Worm (Caenorhabditis elegans) whole organism, L4 larva: Measurements from ENCODE around the gene B0198.3.
A peak's percentile ranks its signal among the peaks of the same experiment; 100 is the strongest.

Source experiments
- F10B5.3 ChIP-seq: sonication (generic microtip); optimal IDR thresholded peaks from 2 replicates; lab custom pipeline; 2016; ENCODE audit warnings: mild to moderate bottlenecking, missing genetic modification characterization, missing compliant biosample characterization
- F49E8.2 ChIP-seq: sonication (generic microtip); optimal IDR thresholded peaks from 2 replicates; lab custom pipeline; 2016; ENCODE audit warnings: missing compliant biosample characterization, mild to moderate bottlenecking, missing genetic modification characterization, borderline replicate concordance
- T26A8.4 ChIP-seq: fragments of 200-800 bp; sonication (Bioruptor generic); IDR thresholded peaks from 2 replicates; pipeline ENCODE4 v1.3.6; 2022; ENCODE audit warnings: missing genetic modification characterization, missing compliant biosample characterization
- Y5F2A.4 ChIP-seq: fragments of 200-800 bp; sonication (Bioruptor generic); optimal IDR thresholded peaks from 2 replicates; lab custom pipeline; 2018; ENCODE audit warnings: mild to moderate bottlenecking, missing genetic modification characterization, missing compliant biosample characterization
- aha-1 ChIP-seq: fragments of 150-350 bp; peaks from one replicate; lab custom pipeline; 2014; ENCODE audit warnings: missing biosample characterization, missing genetic modification characterization
- ama-1 ChIP-seq: fragments of 150-350 bp; optimal IDR thresholded peaks from 2 replicates; lab custom pipeline; 2014; ENCODE audit warnings: inconsistent platforms, mixed read lengths
- ceh-20 ChIP-seq: fragments of 200-800 bp; sonication (Bioruptor generic); IDR thresholded peaks from 2 replicates; pipeline ENCODE4 v1.3.6; 2022; ENCODE audit warnings: missing genetic modification reagents, missing genetic modification characterization, missing compliant biosample characterization
- ceh-32 ChIP-seq: sonication (generic microtip); optimal IDR thresholded peaks from 2 replicates; lab custom pipeline; 2016; ENCODE audit warnings: mild to moderate bottlenecking, missing genetic modification characterization, missing compliant biosample characterization; ENCODE audit not compliant: poor library complexity
- ceh-44 ChIP-seq: fragments of 200-800 bp; sonication (Bioruptor generic); IDR thresholded peaks from 2 replicates; pipeline ENCODE4 v1.3.6; 2022; ENCODE audit warnings: missing genetic modification reagents, missing genetic modification characterization, missing compliant biosample characterization
- ceh-62 ChIP-seq: sonication (generic microtip); optimal IDR thresholded peaks from 2 replicates; lab custom pipeline; 2017; ENCODE audit warnings: missing biosample characterization, missing genetic modification characterization
- ceh-82 ChIP-seq: sonication (generic microtip); optimal IDR thresholded peaks from 2 replicates; lab custom pipeline; 2017; ENCODE audit warnings: missing biosample characterization, missing genetic modification characterization
- ces-1 ChIP-seq: fragments of 150-350 bp; sonication (generic microtip); optimal IDR thresholded peaks from 4 replicates; lab custom pipeline; 2014; ENCODE audit warnings: missing biosample characterization, missing genetic modification reagents, missing genetic modification characterization
- cey-2 ChIP-seq: sonication (generic microtip); optimal IDR thresholded peaks from 3 replicates; lab custom pipeline; 2017; ENCODE audit warnings: missing genetic modification characterization, mild to moderate bottlenecking, missing compliant biosample characterization, antibody characterized with exemption, borderline replicate concordance; ENCODE audit not compliant: insufficient read depth
- daf-16 ChIP-seq, 3 experiments: sonication (generic microtip); optimal IDR thresholded peaks; 2 replicates each; lab custom pipeline; 2016 to 2017; ENCODE audit warnings: missing genetic modification characterization in 3 of 3, missing genetic modification reagents in 3 of 3, mild to moderate bottlenecking in 2 of 3, missing compliant biosample characterization in 2 of 3, missing biosample characterization in 1 of 3, moderate library complexity in 1 of 3
- dmd-6 ChIP-seq: fragments of 200-800 bp; sonication (Bioruptor generic); IDR thresholded peaks from 2 replicates; pipeline ENCODE4 v1.3.6; 2022; ENCODE audit warnings: missing genetic modification reagents, missing genetic modification characterization, missing compliant biosample characterization
- fkh-10 ChIP-seq: fragments of 150-350 bp; optimal IDR thresholded peaks from 2 replicates; lab custom pipeline; 2014; ENCODE audit warnings: missing biosample characterization, missing genetic modification reagents, missing genetic modification characterization
- hlh-11 ChIP-seq: fragments of 200-800 bp; sonication (Bioruptor generic); optimal IDR thresholded peaks from 2 replicates; lab custom pipeline; 2018; ENCODE audit warnings: mild to moderate bottlenecking, missing genetic modification characterization, missing compliant biosample characterization
- lin-29 ChIP-seq: fragments of 200-800 bp; sonication (Bioruptor generic); IDR thresholded peaks from 2 replicates; pipeline ENCODE4 v1.3.6; 2022; ENCODE audit warnings: missing genetic modification reagents, missing genetic modification characterization, missing compliant biosample characterization
- lin-38 ChIP-seq: fragments of 200-800 bp; sonication (Bioruptor generic); IDR thresholded peaks from 2 replicates; pipeline ENCODE4 v1.3.6; 2022; ENCODE audit warnings: missing genetic modification reagents, missing genetic modification characterization, missing compliant biosample characterization
- lsy-2 ChIP-seq, 2 experiments: fragments of 150-350 bp in 1 of 2; sonication (generic microtip) in 1 of 2; optimal IDR thresholded peaks; 2 replicates each; lab custom pipeline; 2014 to 2017; ENCODE audit warnings: missing biosample characterization in 2 of 2, missing genetic modification characterization in 2 of 2
- nhr-10 ChIP-seq: fragments of 150-350 bp; optimal IDR thresholded peaks from 2 replicates; lab custom pipeline; 2014; ENCODE audit warnings: missing biosample characterization, missing genetic modification characterization
- nhr-111 ChIP-seq: fragments of 200-800 bp; sonication (Bioruptor generic); optimal IDR thresholded peaks from 2 replicates; lab custom pipeline; 2018; ENCODE audit warnings: mild to moderate bottlenecking, missing genetic modification characterization, missing compliant biosample characterization
- nhr-25 ChIP-seq: sonication (generic microtip); optimal IDR thresholded peaks from 2 replicates; lab custom pipeline; 2017; ENCODE audit warnings: missing genetic modification characterization, mild to moderate bottlenecking, missing compliant biosample characterization, antibody characterized with exemption, moderate library complexity, borderline replicate concordance; ENCODE audit not compliant: insufficient read depth
- nhr-41 ChIP-seq: fragments of 200-800 bp; sonication (Bioruptor generic); IDR thresholded peaks from 2 replicates; pipeline ENCODE4 v1.3.6; 2022; ENCODE audit warnings: missing genetic modification reagents, missing genetic modification characterization, missing compliant biosample characterization
- nhr-48 ChIP-seq: sonication (generic microtip); optimal IDR thresholded peaks from 2 replicates; lab custom pipeline; 2016; ENCODE audit warnings: mild to moderate bottlenecking, missing genetic modification characterization, missing compliant biosample characterization
- nhr-6 ChIP-seq: fragments of 150-350 bp; optimal IDR thresholded peaks from 2 replicates; lab custom pipeline; 2014; ENCODE audit warnings: missing biosample characterization, missing genetic modification characterization
- nhr-77 ChIP-seq: fragments of 150-350 bp; optimal IDR thresholded peaks from 2 replicates; lab custom pipeline; 2014; ENCODE audit warnings: missing biosample characterization, missing genetic modification characterization
- pha-4 ChIP-seq, 2 experiments: fragments of 150-350 bp in 1 of 2; fragments of 200-800 bp in 1 of 2; sonication (Bioruptor generic) in 1 of 2; IDR thresholded peaks in 1 of 2; optimal IDR thresholded peaks in 1 of 2; 2 replicates each; pipeline versions ENCODE4 v1.3.6 to Lab custom; 2014 to 2022; ENCODE audit warnings: missing genetic modification characterization in 2 of 2, missing genetic modification reagents in 2 of 2, missing biosample characterization in 1 of 2, missing compliant biosample characterization in 1 of 2
- pqm-1 ChIP-seq: sonication (generic microtip); optimal IDR thresholded peaks from 2 replicates; lab custom pipeline; 2017; ENCODE audit warnings: missing biosample characterization, missing genetic modification characterization
- sdz-12 ChIP-seq: fragments of 200-800 bp; sonication (Bioruptor generic); optimal IDR thresholded peaks from 2 replicates; lab custom pipeline; 2018; ENCODE audit warnings: mild to moderate bottlenecking, missing genetic modification characterization, missing compliant biosample characterization
- set-16 ChIP-seq: fragments of 200-800 bp; sonication (Bioruptor generic); IDR thresholded peaks from 2 replicates; pipeline ENCODE4 v1.3.6; 2022; ENCODE audit warnings: missing genetic modification reagents, missing genetic modification characterization, missing compliant biosample characterization
- skn-1 ChIP-seq: fragments of 150-350 bp; optimal IDR thresholded peaks from 2 replicates; lab custom pipeline; 2014; ENCODE audit warnings: missing biosample characterization, missing genetic modification characterization
- snpc-1.2 ChIP-seq: fragments of 200-800 bp; sonication (Bioruptor generic); IDR thresholded peaks from 2 replicates; pipeline ENCODE4 v1.3.6; 2022; ENCODE audit warnings: missing genetic modification reagents, missing genetic modification characterization, missing compliant biosample characterization
- spr-1 ChIP-seq: sonication (generic microtip); optimal IDR thresholded peaks from 2 replicates; lab custom pipeline; 2016; ENCODE audit warnings: mild to moderate bottlenecking, missing genetic modification characterization, missing compliant biosample characterization
- tag-97 ChIP-seq: fragments of 200-800 bp; sonication (Bioruptor generic); IDR thresholded peaks from 2 replicates; pipeline ENCODE4 v1.3.6; 2022; ENCODE audit warnings: missing genetic modification characterization, missing compliant biosample characterization
- unc-130 ChIP-seq: sonication (generic microtip); optimal IDR thresholded peaks from 2 replicates; lab custom pipeline; 2016; ENCODE audit warnings: missing genetic modification reagents, missing genetic modification characterization, missing compliant biosample characterization
- unc-62 ChIP-seq, 3 experiments: fragments of 150-350 bp in 1 of 3; sonication (generic microtip); optimal IDR thresholded peaks in 2 of 3; peaks in 1 of 3; 1 replicate in 1 of 3; 2 replicates in 2 of 3; lab custom pipeline; 2014 to 2017; ENCODE audit warnings: missing biosample characterization in 3 of 3, missing genetic modification characterization in 3 of 3, missing genetic modification reagents in 3 of 3, missing genotype in 1 of 3
- vab-7 ChIP-seq: fragments of 200-800 bp; sonication (Bioruptor generic); IDR thresholded peaks from 2 replicates; pipeline ENCODE4 v1.3.6; 2022; ENCODE audit warnings: missing genetic modification reagents, missing genetic modification characterization, missing compliant biosample characterization
- ztf-7 ChIP-seq: fragments of 150-350 bp; optimal IDR thresholded peaks from 2 replicates; lab custom pipeline; 2014; ENCODE audit warnings: missing biosample characterization, missing genetic modification characterization

The B0198.3 gene

ce11 chrX:12106004-12106403 is 49.1 kb upstream of the B0198.3 start (continued):
- TF ChIP-seq ztf-7 (tag; lab: Kevin White, UChicago), result peak; percentile 80
- TF ChIP-seq Y5F2A.4 (GFP tag; lab: Kevin White, UChicago), result peak; percentile 84
- TF ChIP-seq snpc-1.2 (GFP tag; lab: Robert Waterston, UW), result peak; percentile 93
- peak; percentile 97 for TF ChIP-seq vab-7
- TF ChIP-seq F49E8.2, result peak; percentile 37
- no peak for TF ChIP-seq pqm-1 (tag; lab: Kevin White, UChicago)
- TF ChIP-seq ceh-20 (GFP tag; lab: Robert Waterston, UW), result peak; percentile 87
- TF ChIP-seq F10B5.3 (tag; lab: Kevin White, UChicago), result peak; percentile 82
- TF ChIP-seq nhr-41 (GFP tag; lab: Robert Waterston, UW), result peak; percentile 94

ce11 chrX:12105458-12105857 is 48.6 kb upstream of the B0198.3 start:
- TF ChIP-seq dmd-6, result no peak
- TF ChIP-seq daf-16 (GFP tag; optimal IDR thresholded peaks at IDR 0.05; lab: Kevin White, UChicago), result no peak
- no peak for TF ChIP-seq daf-16 (tag; optimal IDR thresholded peaks at IDR 0.05; lab: Kevin White, UChicago)
- TF ChIP-seq nhr-6 (tag; lab: Kevin White, UChicago), result no peak
- TF ChIP-seq lsy-2 (tag; optimal IDR thresholded peaks at IDR 0.05; lab: Kevin White, UChicago), result no peak
- TF ChIP-seq set-16 (GFP tag; lab: Robert Waterston, UW), result peak; percentile 95

ce11 chrX:12104630-12105029 is 47.8 kb upstream of the B0198.3 start, which contains the start of gene col-181:
Gene col-181, plus strand, starts transcription at chrX:12104930.
- TF ChIP-seq lin-38 (GFP tag; lab: Robert Waterston, UW) (no peak), ceh-82 (tag; lab: Kevin White, UChicago) (no peak), aha-1 (tag; lab: Kevin White, UChicago) (peak; percentile 89), sdz-12 (GFP tag; lab: Kevin White, UChicago) (no peak), ama-1 (lab: Kevin White, UChicago) (no peak), nhr-48 (tag; lab: Kevin White, UChicago) (peak; percentile 21), hlh-11 (tag; lab: Kevin White, UChicago) (peak; percentile 61), pha-4 (GFP tag; IDR thresholded peaks at IDR 0.05; lab: Robert Waterston, UW) (no peak), pha-4 (tag; optimal IDR thresholded peaks at IDR 0.05; lab: Kevin White, UChicago) (no peak), nhr-111 (GFP tag; lab: Kevin White, UChicago) (no peak), lin-29 (GFP tag; lab: Robert Waterston, UW) (no peak), nhr-25 (no peak), unc-130 (GFP tag; lab: Kevin White, UChicago) (no peak)

- TF ChIP-seq ceh-62 (no peak), nhr-77 (no peak), skn-1 (no peak), aha-1 (tag; lab: Kevin White, UChicago) (peak; percentile 49)
Observed at ce11 chrX:12103712-12104111, 46.8 kb upstream of the B0198.3 start, which contains the start of gene W03G11.3. Gene W03G11.3, minus strand, starts transcription at chrX:12103812.

ce11 chrX:12097995-12098394 is 41.1 kb upstream of the B0198.3 start:
- TF ChIP-seq T26A8.4 (GFP tag; lab: Robert Waterston, UW), result no peak
- TF ChIP-seq vab-7, result no peak
- no peak for TF ChIP-seq tag-97 (GFP tag; lab: Robert Waterston, UW)
- peak in 1 of 2 experiments; percentile 15 for TF ChIP-seq unc-62 (GFP tag; optimal IDR thresholded peaks at IDR 0.05 in 1 of 2; lab: Kevin White, UChicago)
- no peak for TF ChIP-seq unc-62 (tag; optimal IDR thresholded peaks at IDR 0.05; lab: Kevin White, UChicago)
- no peak for TF ChIP-seq sdz-12 (GFP tag; lab: Kevin White, UChicago)
- TF ChIP-seq ces-1 (GFP tag; lab: Kevin White, UChicago), result no peak
- peak; percentile 90 for TF ChIP-seq aha-1 (tag; lab: Kevin White, UChicago)
- TF ChIP-seq fkh-10 (GFP tag; lab: Kevin White, UChicago), result no peak
- TF ChIP-seq spr-1 (tag; lab: Kevin White, UChicago), result no peak
- no peak for TF ChIP-seq nhr-41 (GFP tag; lab: Robert Waterston, UW)
- no peak for TF ChIP-seq ceh-32 (tag; lab: Kevin White, UChicago)
- TF ChIP-seq nhr-10 (tag; lab: Kevin White, UChicago), result no peak
- no peak for TF ChIP-seq ceh-20 (GFP tag; lab: Robert Waterston, UW)
- TF ChIP-seq ceh-44 (GFP tag; lab: Robert Waterston, UW), result no peak
- no peak for TF ChIP-seq cey-2
- no peak for TF ChIP-seq nhr-77
